Fruit fly (Drosophila melanogaster): ENCODE measurements around the gene CG7202.

The CG7202 gene

dm6 chr3L:21479636-21480035 is 12.9 kb downstream of the CG7202 start (continued):
- TF ChIP-seq CG1602 (GFP tag; optimal IDR thresholded peaks at IDR 0.05) = no peak
- no peak for TF ChIP-seq Bteb2 (GFP tag; optimal IDR thresholded peaks at IDR 0.05)
- TF ChIP-seq psq (GFP tag; optimal IDR thresholded peaks at IDR 0.05) = no peak
- peak; percentile 72; the same call in 1 of the 2 replicates for TF ChIP-seq CG5953 (GFP tag; IDR thresholded peaks at IDR 0.05)
- TF ChIP-seq lab (GFP tag; optimal IDR thresholded peaks at IDR 0.05) = peak; percentile 63
- TF ChIP-seq da (GFP tag; optimal IDR thresholded peaks at IDR 0.05) = no peak
- peak; percentile 50 for TF ChIP-seq yki (optimal IDR thresholded peaks at IDR 0.05)
- no peak for TF ChIP-seq dmrt11E (tag; optimal IDR thresholded peaks at IDR 0.05)
- no peak for TF ChIP-seq bowl (GFP tag; IDR thresholded peaks at IDR 0.05)
- TF ChIP-seq CG18011 (GFP tag; optimal IDR thresholded peaks at IDR 0.05) = no peak
- peak; percentile 17; the same call in 2 of the 3 replicates for TF ChIP-seq croc (GFP tag; conservative IDR thresholded peaks at IDR 0.05)
- TF ChIP-seq unpg (GFP tag; optimal IDR thresholded peaks at IDR 0.05) = peak; percentile 31
- peak; percentile 23; the same call in 1 of the 2 replicates for TF ChIP-seq bbx (GFP tag; IDR thresholded peaks at IDR 0.05; ENCODE audit: partially characterized antibody)
- peak; percentile 97 for TF ChIP-seq Nf-YB (GFP tag; optimal IDR thresholded peaks at IDR 0.05)
- TF ChIP-seq CG9817 (tag; optimal IDR thresholded peaks at IDR 0.05) = no peak
- no peak for TF ChIP-seq CG11560 (tag; IDR thresholded peaks at IDR 0.05)
- no peak for TF ChIP-seq pnt (GFP tag; optimal IDR thresholded peaks at IDR 0.05)
- TF ChIP-seq CG7271 (tag; optimal IDR thresholded peaks at IDR 0.05) = peak; percentile 35
- no peak for TF ChIP-seq inv (GFP tag; IDR thresholded peaks at IDR 0.05; ENCODE audit: partially characterized antibody)
- no peak for TF ChIP-seq insv (GFP tag; optimal IDR thresholded peaks at IDR 0.05)
- TF ChIP-seq mirr (GFP tag; optimal IDR thresholded peaks at IDR 0.05) = no peak
- TF ChIP-seq sd (tag; optimal IDR thresholded peaks at IDR 0.05) = no peak
- no peak for TF ChIP-seq C15 (GFP tag; IDR thresholded peaks at IDR 0.05)
- peak; percentile 36; the same call in 1 of the 2 replicates for TF ChIP-seq CG32772 (GFP tag; IDR thresholded peaks at IDR 0.05)
- peak; percentile 33 for TF ChIP-seq Xbp1 (GFP tag; optimal IDR thresholded peaks at IDR 0.05)
- TF ChIP-seq CG2199 (GFP tag; IDR thresholded peaks at IDR 0.05) = peak; percentile 46; the same call in 1 of the 3 replicates
- TF ChIP-seq Hr3 (GFP tag; optimal IDR thresholded peaks at IDR 0.05) = no peak
- TF ChIP-seq Ets65A (GFP tag) = peak; percentile 23
- TF ChIP-seq sima (GFP tag; optimal IDR thresholded peaks at IDR 0.05) = no peak
- no peak for TF ChIP-seq ash1 (GFP tag; optimal IDR thresholded peaks at IDR 0.05)
- TF ChIP-seq Dfd (GFP tag; optimal IDR thresholded peaks at IDR 0.05) = no peak
- no peak for TF ChIP-seq D19B (GFP tag; optimal IDR thresholded peaks at IDR 0.05)
- TF ChIP-seq pros (GFP tag; optimal IDR thresholded peaks at IDR 0.05) = no peak
- no peak for TF ChIP-seq Elba2 (GFP tag; optimal IDR thresholded peaks at IDR 0.05)
- no peak for TF ChIP-seq CG15073 (GFP tag; optimal IDR thresholded peaks at IDR 0.05)
- TF ChIP-seq Stat92E (GFP tag; optimal IDR thresholded peaks at IDR 0.05) = no peak
- TF ChIP-seq CG8388 (GFP tag; optimal IDR thresholded peaks at IDR 0.05) = peak; percentile 49
- TF ChIP-seq CG10209 (GFP tag; optimal IDR thresholded peaks at IDR 0.05) = no peak
- no peak for TF ChIP-seq PHDP (tag; optimal IDR thresholded peaks at IDR 0.05)
- TF ChIP-seq ase (GFP tag; IDR thresholded peaks at IDR 0.05) = no peak
- TF ChIP-seq fru (optimal IDR thresholded peaks at IDR 0.05) = no peak
- TF ChIP-seq jumu (GFP tag; optimal IDR thresholded peaks at IDR 0.05) = no peak
- no peak for TF ChIP-seq pita (GFP tag; optimal IDR thresholded peaks at IDR 0.05)
- TF ChIP-seq ems (GFP tag; optimal IDR thresholded peaks at IDR 0.05) = no peak
- TF ChIP-seq Hmr (GFP tag; optimal IDR thresholded peaks at IDR 0.05) = no peak
- no peak for TF ChIP-seq MBD-R2 (GFP tag; IDR thresholded peaks at IDR 0.05)
- no peak for TF ChIP-seq Hmx (GFP tag; optimal IDR thresholded peaks at IDR 0.05)
- no peak for TF ChIP-seq E2f1 (GFP tag; IDR thresholded peaks at IDR 0.05)
- TF ChIP-seq ssp (GFP tag; IDR thresholded peaks at IDR 0.05) = no peak
- peak; percentile 67 for TF ChIP-seq aop (GFP tag; IDR thresholded peaks at IDR 0.05)
- no peak for TF ChIP-seq sens-2 (GFP tag; IDR thresholded peaks at IDR 0.05)
- TF ChIP-seq CG5180 (GFP tag; optimal IDR thresholded peaks at IDR 0.05) = peak; percentile 48
